Fruit fly (Drosophila melanogaster) whole organism, prepupa: ENCODE measurements around the gene AdamTS-B.

Experiments
- Blimp-1 ChIP-seq: fragments of 200-800 bp; sonication (Bioruptor generic); optimal IDR thresholded peaks from 3 replicates; lab custom pipeline; 2017; ENCODE audit warnings: missing biosample characterization, missing genetic modification characterization, mild to moderate bottlenecking, moderate library complexity, missing genetic modification reagents
- CG10631 ChIP-seq: fragments of 200-800 bp; sonication (Bioruptor generic); optimal IDR thresholded peaks from 2 replicates; lab custom pipeline; 2016; ENCODE audit warnings: missing biosample characterization, missing genetic modification characterization
- CG10669 ChIP-seq: fragments of 200-800 bp; sonication (Bioruptor generic); optimal IDR thresholded peaks from 3 replicates; lab custom pipeline; 2018; ENCODE audit warnings: missing biosample characterization, mild to moderate bottlenecking, missing genetic modification characterization, moderate library complexity
- CG11762 ChIP-seq: fragments of 200-800 bp; sonication (Bioruptor generic); optimal IDR thresholded peaks from 3 replicates; lab custom pipeline; 2016; ENCODE audit warnings: missing biosample characterization, missing genetic modification characterization; ENCODE audit not compliant: insufficient read depth
- CG11902 ChIP-seq: fragments of 200-800 bp; sonication (Bioruptor generic); optimal IDR thresholded peaks from 3 replicates; lab custom pipeline; 2016; ENCODE audit warnings: missing biosample characterization, missing genetic modification characterization
- CG15336 ChIP-seq: fragments of 200-800 bp; sonication (Bioruptor generic); IDR thresholded peaks from 2 replicates; pipeline ENCODE4 v1.3.6; 2022; ENCODE audit warnings: missing biosample characterization, missing genetic modification characterization
- CG16779 ChIP-seq: fragments of 200-800 bp; sonication (Bioruptor generic); optimal IDR thresholded peaks from 3 replicates; lab custom pipeline; 2017; ENCODE audit warnings: missing biosample characterization, mild to moderate bottlenecking, missing genetic modification characterization
- CG3032 ChIP-seq: fragments of 200-800 bp; optimal IDR thresholded peaks from 2 replicates; lab custom pipeline; 2019; ENCODE audit warnings: missing biosample characterization, mild to moderate bottlenecking, missing genetic modification characterization, moderate library complexity
- CG31627 ChIP-seq: fragments of 200-800 bp; sonication (Bioruptor generic); optimal IDR thresholded peaks from 3 replicates; lab custom pipeline; 2016; ENCODE audit warnings: missing biosample characterization, missing genetic modification characterization
- CG32006 ChIP-seq: fragments of 200-800 bp; sonication (Bioruptor generic); optimal IDR thresholded peaks from 3 replicates; lab custom pipeline; 2017; ENCODE audit warnings: missing biosample characterization, mild to moderate bottlenecking, missing genetic modification characterization
- CG3919 ChIP-seq: fragments of 200-800 bp; sonication (Bioruptor generic); optimal IDR thresholded peaks from 3 replicates; lab custom pipeline; 2016; ENCODE audit warnings: missing biosample characterization, missing genetic modification characterization
- CG4318 ChIP-seq: fragments of 200-800 bp; sonication (Bioruptor generic); optimal IDR thresholded peaks from 3 replicates; lab custom pipeline; 2017; ENCODE audit warnings: missing biosample characterization, mild to moderate bottlenecking, missing genetic modification characterization
- CG6163 ChIP-seq: fragments of 200-800 bp; sonication (Bioruptor generic); IDR thresholded peaks from 3 replicates; pipeline ENCODE4 v1.3.6; 2022; ENCODE audit warnings: missing biosample characterization, missing genetic modification characterization
- CG6276 ChIP-seq: fragments of 200-800 bp; sonication (Bioruptor generic); optimal IDR thresholded peaks from 2 replicates; lab custom pipeline; 2017; ENCODE audit warnings: missing biosample characterization, mild to moderate bottlenecking, missing genetic modification characterization
- CG6792 ChIP-seq: fragments of 200-800 bp; sonication (Bioruptor generic); optimal IDR thresholded peaks from 3 replicates; lab custom pipeline; 2016; ENCODE audit warnings: missing biosample characterization, missing genetic modification characterization
- CG6808 ChIP-seq: fragments of 200-800 bp; sonication (Bioruptor generic); optimal IDR thresholded peaks from 3 replicates; lab custom pipeline; 2017; ENCODE audit warnings: missing biosample characterization, missing genetic modification characterization, mild to moderate bottlenecking, moderate library complexity, missing genetic modification reagents
- CG6854 ChIP-seq: fragments of 200-800 bp; sonication (Bioruptor generic); optimal IDR thresholded peaks from 2 replicates; lab custom pipeline; 2017; ENCODE audit warnings: missing biosample characterization, mild to moderate bottlenecking, missing genetic modification characterization
- CG7368 ChIP-seq: fragments of 200-800 bp; sonication (Bioruptor generic); optimal IDR thresholded peaks from 3 replicates; lab custom pipeline; 2016; ENCODE audit warnings: missing biosample characterization, missing genetic modification characterization
- CG8119 ChIP-seq: fragments of 200-800 bp; sonication (Bioruptor generic); IDR thresholded peaks from 3 replicates; pipeline ENCODE4 v1.3.6; 2022; ENCODE audit warnings: missing biosample characterization, missing genetic modification characterization
- CG8319 ChIP-seq: fragments of 200-800 bp; sonication (Bioruptor generic); optimal IDR thresholded peaks from 3 replicates; lab custom pipeline; 2016; ENCODE audit warnings: missing biosample characterization, missing genetic modification characterization
- CG8632 ChIP-seq: fragments of 200-800 bp; sonication (Bioruptor generic); optimal IDR thresholded peaks from 3 replicates; lab custom pipeline; 2016; ENCODE audit warnings: missing biosample characterization, missing genetic modification characterization
- Eip78C ChIP-seq: fragments of 200-800 bp; sonication (Bioruptor generic); peaks from one replicate; lab custom pipeline; 2016; ENCODE audit warnings: missing biosample characterization, missing genetic modification characterization
- Eip93F ChIP-seq: fragments of 200-800 bp; sonication (Bioruptor generic); optimal IDR thresholded peaks from 2 replicates; lab custom pipeline; 2016; ENCODE audit warnings: missing biosample characterization, mild to moderate bottlenecking, missing genetic modification characterization
- Ets96B ChIP-seq: fragments of 200-800 bp; optimal IDR thresholded peaks from 2 replicates; lab custom pipeline; 2019; ENCODE audit warnings: missing biosample characterization, mild to moderate bottlenecking, missing genetic modification characterization, moderate library complexity
- Hr38 ChIP-seq: sonication (Bioruptor generic); optimal IDR thresholded peaks from 2 replicates; lab custom pipeline; 2016; ENCODE audit warnings: missing biosample characterization, missing genetic modification characterization
- Hr39 ChIP-seq: fragments of 200-800 bp; sonication (Bioruptor generic); optimal IDR thresholded peaks from 2 replicates; lab custom pipeline; 2016; ENCODE audit warnings: missing biosample characterization, missing genetic modification characterization
- Lpt ChIP-seq: fragments of 200-800 bp; sonication (Bioruptor generic); optimal IDR thresholded peaks from 3 replicates; lab custom pipeline; 2016; ENCODE audit warnings: missing biosample characterization, missing genetic modification characterization
- Met ChIP-seq: fragments of 200-800 bp; sonication (Bioruptor generic); optimal IDR thresholded peaks from 3 replicates; lab custom pipeline; 2016; ENCODE audit warnings: missing biosample characterization, missing genetic modification characterization
- OdsH ChIP-seq: fragments of 200-800 bp; sonication (Bioruptor generic); optimal IDR thresholded peaks from 3 replicates; lab custom pipeline; 2016; ENCODE audit warnings: missing biosample characterization, missing genetic modification characterization
- Sox14 ChIP-seq: fragments of 200-800 bp; sonication (Bioruptor generic); optimal IDR thresholded peaks from 3 replicates; lab custom pipeline; 2016; ENCODE audit warnings: missing biosample characterization, missing genetic modification characterization
- Sox15 ChIP-seq: fragments of 200-800 bp; sonication (Bioruptor generic); optimal IDR thresholded peaks from 3 replicates; lab custom pipeline; 2016; ENCODE audit warnings: missing biosample characterization, missing genetic modification characterization
- achi ChIP-seq: fragments of 200-800 bp; sonication (Bioruptor generic); optimal IDR thresholded peaks from 3 replicates; lab custom pipeline; 2016; ENCODE audit warnings: missing biosample characterization, missing genetic modification characterization
- acj6 ChIP-seq: fragments of 200-800 bp; sonication (Bioruptor generic); optimal IDR thresholded peaks from 3 replicates; lab custom pipeline; 2016; ENCODE audit warnings: missing biosample characterization, missing genetic modification characterization
- dac ChIP-seq: fragments of 200-800 bp; sonication (Bioruptor generic); optimal IDR thresholded peaks from 2 replicates; lab custom pipeline; 2017; ENCODE audit warnings: missing biosample characterization, mild to moderate bottlenecking, missing genetic modification characterization
- dsx ChIP-seq: fragments of 200-800 bp; optimal IDR thresholded peaks from 3 replicates; lab custom pipeline; 2019; ENCODE audit warnings: missing biosample characterization, mild to moderate bottlenecking, missing genetic modification characterization, moderate library complexity; ENCODE audit not compliant: poor library complexity, severe bottlenecking
- eg ChIP-seq: fragments of 200-800 bp; sonication (Bioruptor generic); IDR thresholded peaks from 3 replicates; pipeline ENCODE4 v1.3.6; 2022; ENCODE audit warnings: missing biosample characterization, missing genetic modification characterization
- esn ChIP-seq: fragments of 200-800 bp; sonication (Bioruptor generic); optimal IDR thresholded peaks from 2 replicates; lab custom pipeline; 2016; ENCODE audit warnings: missing biosample characterization, mild to moderate bottlenecking, missing genetic modification characterization, moderate library complexity
- fd59A ChIP-seq: fragments of 200-800 bp; sonication (Bioruptor generic); optimal IDR thresholded peaks from 2 replicates; lab custom pipeline; 2017; ENCODE audit warnings: missing biosample characterization, mild to moderate bottlenecking, missing genetic modification characterization, missing genetic modification reagents
- fkh ChIP-seq: fragments of 200-800 bp; sonication (Bioruptor generic); optimal IDR thresholded peaks from 3 replicates; lab custom pipeline; 2017; ENCODE audit warnings: missing biosample characterization, mild to moderate bottlenecking, missing genetic modification characterization, moderate library complexity
- lz ChIP-seq: fragments of 200-800 bp; sonication (Bioruptor generic); optimal IDR thresholded peaks from 3 replicates; lab custom pipeline; 2016; ENCODE audit warnings: missing biosample characterization, missing genetic modification characterization
- pdm3 ChIP-seq: fragments of 200-800 bp; sonication (Bioruptor generic); optimal IDR thresholded peaks from 3 replicates; lab custom pipeline; 2016; ENCODE audit warnings: missing biosample characterization, missing genetic modification characterization
- salr ChIP-seq, 2 experiments: fragments of 200-800 bp; sonication (Bioruptor generic); optimal IDR thresholded peaks; 3 replicates each; lab custom pipeline; 2016 to 2018; ENCODE audit warnings: missing biosample characterization in 2 of 2, missing genetic modification characterization in 2 of 2, mild to moderate bottlenecking in 1 of 2
- spab ChIP-seq: fragments of 200-800 bp; sonication (Bioruptor generic); optimal IDR thresholded peaks from 2 replicates; lab custom pipeline; 2017; ENCODE audit warnings: missing biosample characterization, mild to moderate bottlenecking, missing genetic modification characterization, missing genetic modification reagents
- ss ChIP-seq, 2 experiments: fragments of 200-800 bp; sonication (Bioruptor generic); optimal IDR thresholded peaks; 2 replicates in 1 of 2; 3 replicates in 1 of 2; lab custom pipeline; 2017 to 2018; ENCODE audit warnings: mild to moderate bottlenecking in 2 of 2, missing biosample characterization in 2 of 2, missing genetic modification characterization in 2 of 2, moderate library complexity in 1 of 2
- svp ChIP-seq: fragments of 200-800 bp; sonication (Bioruptor generic); peaks from one replicate; lab custom pipeline; 2016; ENCODE audit warnings: missing biosample characterization, missing genetic modification characterization
- topi ChIP-seq: fragments of 200-800 bp; sonication (Bioruptor generic); optimal IDR thresholded peaks from 3 replicates; lab custom pipeline; 2016; ENCODE audit warnings: missing biosample characterization, missing genetic modification characterization
- vri ChIP-seq: fragments of 200-800 bp; sonication (Bioruptor generic); optimal IDR thresholded peaks from 3 replicates; lab custom pipeline; 2016; ENCODE audit warnings: missing biosample characterization, mild to moderate bottlenecking, missing genetic modification characterization

Gene AdamTS-B

dm6 chrX:5717741-5718475 is 19.6 kb downstream of the AdamTS-B start, which contains the start of gene CG33080 (continued):
- no peak for TF ChIP-seq ss (GFP tag; optimal IDR thresholded peaks at IDR 0.05; lab: Kevin White, UChicago)
- no peak for TF ChIP-seq Lpt
- 0 out of 3 replicates have a peak, but pooled peaks have one; percentile 28 for TF ChIP-seq CG8119 (GFP tag; lab: Robert Waterston, UW)
- no peak for TF ChIP-seq CG6276 (GFP tag; lab: Kevin White, UChicago)
- peak; percentile 31 for TF ChIP-seq Eip78C (GFP tag; lab: Kevin White, UChicago)
- TF ChIP-seq CG6163 (GFP tag; lab: Robert Waterston, UW): no peak
- TF ChIP-seq Blimp-1: no peak
- no peak for TF ChIP-seq OdsH
- TF ChIP-seq, all 60 proteins: peak for 16

- no peak for TF ChIP-seq Ets96B (tag; lab: Kevin White, UChicago)
- TF ChIP-seq CG4318: no peak
- TF ChIP-seq OdsH: peak; percentile 32
- TF ChIP-seq CG7368: no peak
- peak; percentile 1 for TF ChIP-seq pdm3 (GFP tag; lab: Kevin White, UChicago)
- no peak for TF ChIP-seq CG6808 (GFP tag; lab: Kevin White, UChicago)
- TF ChIP-seq CG10669 (GFP tag; lab: Kevin White, UChicago): no peak
- no peak for TF ChIP-seq fd59A
- TF ChIP-seq CG6854 (GFP tag; lab: Kevin White, UChicago): no peak
- TF ChIP-seq topi (GFP tag; lab: Kevin White, UChicago): peak; percentile 15
- no peak for TF ChIP-seq CG8319 (GFP tag; lab: Kevin White, UChicago)
- TF ChIP-seq ss (GFP tag; optimal IDR thresholded peaks at IDR 0.05; lab: Kevin White, UChicago): no peak
- TF ChIP-seq CG16779 (tag; lab: Kevin White, UChicago): no peak
- TF ChIP-seq lz (GFP tag; lab: Kevin White, UChicago): no peak
- no peak for TF ChIP-seq Hr38 (GFP tag; lab: Kevin White, UChicago)
- no peak for TF ChIP-seq fkh (GFP tag; lab: Kevin White, UChicago)
- TF ChIP-seq dsx (GFP tag; lab: Kevin White, UChicago): no peak
- no peak for TF ChIP-seq Hr39 (GFP tag; lab: Kevin White, UChicago)
- peak; percentile 39 for TF ChIP-seq vri
- no peak for TF ChIP-seq Sox15
- no peak for TF ChIP-seq CG6276 (GFP tag; lab: Kevin White, UChicago)
- peak; percentile 67 for TF ChIP-seq CG15336 (GFP tag; lab: Robert Waterston, UW)
- no peak for TF ChIP-seq dac
- no peak for TF ChIP-seq CG3032 (tag; lab: Kevin White, UChicago)
- TF ChIP-seq CG8632: no peak
- peak; percentile 22 for TF ChIP-seq esn (GFP tag; lab: Kevin White, UChicago)
- no peak for TF ChIP-seq CG31627 (GFP tag; lab: Kevin White, UChicago)
- TF ChIP-seq acj6: peak; percentile 5
- TF ChIP-seq Sox14 (GFP tag; lab: Kevin White, UChicago): no peak
- TF ChIP-seq Blimp-1: no peak
- peak; percentile 16 for TF ChIP-seq achi
- peak; percentile 33 for TF ChIP-seq CG32006 (GFP tag; lab: Kevin White, UChicago)
- peak; percentile 18 for TF ChIP-seq CG3919 (GFP tag; lab: Kevin White, UChicago)
- peak; percentile 72 for TF ChIP-seq eg (GFP tag; lab: Robert Waterston, UW)
- TF ChIP-seq CG11762 (GFP tag; lab: Kevin White, UChicago): no peak
- TF ChIP-seq CG6792 (GFP tag; lab: Kevin White, UChicago): no peak
- TF ChIP-seq CG11902 (GFP tag; lab: Kevin White, UChicago): no peak
- TF ChIP-seq salr (GFP tag; optimal IDR thresholded peaks at IDR 0.05; lab: Kevin White, UChicago): peak in 1 of 2 experiments; percentile 14
- TF ChIP-seq Met (GFP tag; lab: Kevin White, UChicago): no peak
- no peak for TF ChIP-seq Eip93F (GFP tag; lab: Kevin White, UChicago)
- TF ChIP-seq CG10631: no peak
- no peak for TF ChIP-seq spab (GFP tag; lab: Kevin White, UChicago)
- no peak for TF ChIP-seq svp (GFP tag; lab: Kevin White, UChicago)
- TF ChIP-seq CG8119 (GFP tag; lab: Robert Waterston, UW): peak; percentile 60; the same call in 1 of the 3 replicates
These were observed 20.2 kb downstream of the AdamTS-B start for dm6 chrX:5718476-5719012.
